Worm (Caenorhabditis elegans): ENCODE measurements around the gene F29C12.6.

DNA sequence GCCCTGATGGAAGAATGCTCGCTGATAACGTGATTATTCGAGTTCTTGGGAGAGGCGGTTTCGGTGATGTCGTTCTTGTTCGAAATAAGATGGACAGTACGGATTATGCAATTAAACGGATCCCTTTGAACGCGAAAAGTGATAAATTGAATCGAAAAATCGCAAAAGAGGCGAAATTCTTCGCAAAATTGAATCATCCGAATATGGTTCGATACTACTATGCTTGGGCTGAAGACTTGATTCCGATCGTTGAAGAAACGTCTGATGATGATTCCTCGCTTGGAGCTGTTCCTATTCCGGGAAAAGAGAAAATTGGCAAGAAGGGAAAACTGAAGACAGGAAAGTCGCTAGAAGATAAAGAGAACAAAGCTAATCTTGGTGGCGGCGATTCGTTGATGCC, 43.8 kb upstream of the F29C12.6 start:
- TF ChIP-seq him-1 (tag; optimal IDR thresholded peaks at IDR 0.05) (no peak), W03F9.2 (tag; optimal IDR thresholded peaks at IDR 0.05) (no peak)
